Fruit fly (Drosophila melanogaster): ENCODE measurements around the gene CG3164.
A peak's percentile ranks its signal among the peaks of the same experiment; 100 is the strongest.

Gene CG3164

DNA sequence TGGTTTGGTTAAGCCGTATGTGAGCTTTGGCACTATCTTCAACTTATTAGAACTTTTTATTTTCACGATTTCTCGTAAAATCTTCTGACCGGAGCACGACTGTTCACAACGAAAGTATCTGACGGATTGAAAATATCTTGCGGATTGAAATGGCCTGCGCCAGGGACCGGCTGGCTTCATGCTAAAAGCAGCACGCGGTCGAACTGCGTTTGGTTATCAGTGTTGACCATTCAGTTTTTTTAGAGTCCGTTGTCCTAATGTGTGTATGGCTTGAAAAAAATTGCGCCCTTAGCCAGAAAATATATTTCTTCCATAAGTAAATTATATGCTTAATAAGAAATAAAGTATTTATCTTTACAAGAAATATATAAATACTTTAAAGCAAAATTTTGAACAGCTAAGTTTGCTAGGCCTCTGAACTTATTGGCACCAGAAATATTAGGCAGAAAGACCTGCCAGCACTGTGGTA is 43.3 kb downstream of the CG3164 start, which contains the start of gene net (continued):
- peak; percentile 48 for TF ChIP-seq Ets65A (GFP tag)
- peak in 1 of 2 experiments; percentile 15 for TF ChIP-seq crp (GFP tag; optimal IDR thresholded peaks at IDR 0.05)
- peak; percentile 45 for TF ChIP-seq Nf-YB (GFP tag; optimal IDR thresholded peaks at IDR 0.05)
- no peak for TF ChIP-seq CG1792 (GFP tag; optimal IDR thresholded peaks at IDR 0.05)
- peak; percentile 62 for TF ChIP-seq CG10267 (tag; optimal IDR thresholded peaks at IDR 0.05)
- no peak for TF ChIP-seq CG8478 (optimal IDR thresholded peaks at IDR 0.05)
- TF ChIP-seq ken (GFP tag; IDR thresholded peaks at IDR 0.05) = peak; percentile 49; the same call in 2 of the 3 replicates
- peak; percentile 74 for TF ChIP-seq CG4328 (GFP tag; optimal IDR thresholded peaks at IDR 0.05)
- TF ChIP-seq btn (GFP tag; optimal IDR thresholded peaks at IDR 0.05) = no peak
- no peak for TF ChIP-seq wor (GFP tag; IDR thresholded peaks at IDR 0.05)
- peak; percentile 15 for TF ChIP-seq CG17802 (tag; optimal IDR thresholded peaks at IDR 0.05)
- TF ChIP-seq HLH3B (GFP tag; IDR thresholded peaks at IDR 0.05) = peak; percentile 37; the same call in 1 of the 2 replicates
- peak; percentile 81 for TF ChIP-seq Nf-YC (tag; optimal IDR thresholded peaks at IDR 0.05)
- peak; percentile 35; the same call in 1 of the 2 replicates for TF ChIP-seq chm (GFP tag; IDR thresholded peaks at IDR 0.05)
- peak; percentile 50; the same call in 1 of the 2 replicates for TF ChIP-seq lmd (GFP tag; IDR thresholded peaks at IDR 0.05)
- peak; percentile 64 for TF ChIP-seq CG6854 (GFP tag; optimal IDR thresholded peaks at IDR 0.05)
- TF ChIP-seq CG11695 (GFP tag; IDR thresholded peaks at IDR 0.05) = peak; percentile 22; the same call in 1 of the 3 replicates
- TF ChIP-seq Hey (tag; optimal IDR thresholded peaks at IDR 0.05) = peak; percentile 0
- TF ChIP-seq pb (GFP tag; optimal IDR thresholded peaks at IDR 0.05) = no peak
- peak; percentile 85 for TF ChIP-seq NfI (GFP tag; optimal IDR thresholded peaks at IDR 0.05)
- no peak for TF ChIP-seq maf-S (GFP tag; optimal IDR thresholded peaks at IDR 0.05)
- TF ChIP-seq CG15073 (GFP tag; optimal IDR thresholded peaks at IDR 0.05) = no peak
- peak; percentile 79 for TF ChIP-seq scrt (GFP tag; optimal IDR thresholded peaks at IDR 0.05)
- TF ChIP-seq peb (GFP tag; IDR thresholded peaks at IDR 0.05) = no peak
- TF ChIP-seq sqz (GFP tag; optimal IDR thresholded peaks at IDR 0.05) = peak; percentile 74
- TF ChIP-seq CG30403 (GFP tag; optimal IDR thresholded peaks at IDR 0.05) = peak; percentile 73
- peak; percentile 92 for TF ChIP-seq CG15601 (tag; optimal IDR thresholded peaks at IDR 0.05)
- TF ChIP-seq ATbp (GFP tag; optimal IDR thresholded peaks at IDR 0.05) = peak; percentile 39
- TF ChIP-seq nau (GFP tag; optimal IDR thresholded peaks at IDR 0.05) = peak; percentile 77
- TF ChIP-seq danr (GFP tag; IDR thresholded peaks at IDR 0.05) = no peak; the same call in 1 of the 2 replicates
- TF ChIP-seq dmrt99B (tag; optimal IDR thresholded peaks at IDR 0.05) = peak; percentile 76
- TF ChIP-seq zf30C (GFP tag; optimal IDR thresholded peaks at IDR 0.05) = no peak
- TF ChIP-seq Hmr (GFP tag; optimal IDR thresholded peaks at IDR 0.05) = peak; percentile 83
- TF ChIP-seq CG2875 (GFP tag; optimal IDR thresholded peaks at IDR 0.05) = peak; percentile 18
- no peak for TF ChIP-seq dimm (GFP tag; IDR thresholded peaks at IDR 0.05)
- TF ChIP-seq otp (GFP tag; IDR thresholded peaks at IDR 0.05) = no peak
- no peak for TF ChIP-seq wek (GFP tag; optimal IDR thresholded peaks at IDR 0.05)
- peak; percentile 26; the same call in 1 of the 2 replicates for TF ChIP-seq Ptx1 (GFP tag; IDR thresholded peaks at IDR 0.05)
- TF ChIP-seq CG34224 (GFP tag; IDR thresholded peaks at IDR 0.05; ENCODE audit: partially characterized antibody) = no peak
- TF ChIP-seq CG10654 (GFP tag; optimal IDR thresholded peaks at IDR 0.05) = peak; percentile 17
- TF ChIP-seq CG7372 (GFP tag; IDR thresholded peaks at IDR 0.05) = no peak
- peak; percentile 84 for TF ChIP-seq CG7839 (tag; optimal IDR thresholded peaks at IDR 0.05)
- TF ChIP-seq CG13894 (tag; optimal IDR thresholded peaks at IDR 0.05) = peak; percentile 85
- TF ChIP-seq tin (GFP tag; optimal IDR thresholded peaks at IDR 0.05) = peak; percentile 26
- TF ChIP-seq Sox102F (GFP tag; optimal IDR thresholded peaks at IDR 0.05) = peak; percentile 34
- peak; percentile 84 for TF ChIP-seq Meics (GFP tag; optimal IDR thresholded peaks at IDR 0.05)
- no peak for TF ChIP-seq amos (GFP tag; IDR thresholded peaks at IDR 0.05; ENCODE audit: partially characterized antibody)
- peak; percentile 69 for TF ChIP-seq CG15696 (tag; optimal IDR thresholded peaks at IDR 0.05)
- no peak for TF ChIP-seq nerfin-2 (GFP tag; IDR thresholded peaks at IDR 0.05; ENCODE audit: partially characterized antibody)
- no peak for TF ChIP-seq vnd (GFP tag; IDR thresholded peaks at IDR 0.05; ENCODE audit: partially characterized antibody)

Measured in whole organism, embryonic.